Fruit fly (Drosophila melanogaster) whole organism, embryonic: ENCODE results near the gene CG2767.

Source experiments
- Bgb ChIP-seq: fragments of 200-800 bp; sonication (Bioruptor generic); IDR thresholded peaks from 2 replicates; pipeline ENCODE4 v1.3.6; 2022; ENCODE audit warnings: missing biosample characterization, missing genetic modification characterization; ENCODE audit not compliant: partially characterized antibody
- CG10209 ChIP-seq: fragments of 200-800 bp; sonication (Bioruptor generic); optimal IDR thresholded peaks from 3 replicates; lab custom pipeline; 2017; ENCODE audit warnings: missing biosample characterization, mild to moderate bottlenecking, missing genetic modification characterization, missing genetic modification reagents
- CG12299 ChIP-seq: fragments of 200-800 bp; sonication (Bioruptor generic); optimal IDR thresholded peaks from 2 replicates; lab custom pipeline; 2018; ENCODE audit warnings: missing biosample characterization, mild to moderate bottlenecking, missing genetic modification characterization
- CG13123 ChIP-seq: fragments of 200-800 bp; sonication (Bioruptor generic); optimal IDR thresholded peaks from 2 replicates; lab custom pipeline; 2016; ENCODE audit warnings: missing biosample characterization, missing genetic modification characterization
- CG13624 ChIP-seq: fragments of 200-800 bp; sonication (Bioruptor generic); optimal IDR thresholded peaks from 2 replicates; lab custom pipeline; 2016; ENCODE audit warnings: missing biosample characterization, missing genetic modification characterization
- CG17829 ChIP-seq: fragments of 200-800 bp; optimal IDR thresholded peaks from 2 replicates; lab custom pipeline; 2019; ENCODE audit warnings: missing biosample characterization, mild to moderate bottlenecking, missing genetic modification characterization, moderate library complexity
- CG18262 ChIP-seq: fragments of 200-800 bp; optimal IDR thresholded peaks from 3 replicates; lab custom pipeline; 2019; ENCODE audit warnings: missing biosample characterization, mild to moderate bottlenecking, missing genetic modification characterization, moderate library complexity
- CG18599 ChIP-seq: fragments of 200-800 bp; sonication (Bioruptor generic); optimal IDR thresholded peaks from 3 replicates; lab custom pipeline; 2017; ENCODE audit warnings: missing biosample characterization, missing genetic modification characterization, mild to moderate bottlenecking, moderate library complexity, missing genetic modification reagents
- CG2712 ChIP-seq: fragments of 200-800 bp; optimal IDR thresholded peaks from 3 replicates; lab custom pipeline; 2019; ENCODE audit warnings: missing biosample characterization, mild to moderate bottlenecking, missing genetic modification characterization, moderate library complexity
- CG2889 ChIP-seq: fragments of 200-800 bp; sonication (Bioruptor generic); IDR thresholded peaks from 3 replicates; pipeline ENCODE4 v1.3.6; 2022; ENCODE audit warnings: missing biosample characterization, missing genetic modification characterization
- CG30403 ChIP-seq: fragments of 200-800 bp; sonication (Bioruptor generic); optimal IDR thresholded peaks from 3 replicates; lab custom pipeline; 2016; ENCODE audit warnings: missing biosample characterization, missing genetic modification characterization
- CG32532 ChIP-seq: fragments of 200-800 bp; sonication (Bioruptor generic); IDR thresholded peaks from 2 replicates; pipeline ENCODE4 v1.3.6; 2022; ENCODE audit warnings: missing biosample characterization, missing genetic modification characterization
- CG32772 ChIP-seq: fragments of 200-800 bp; sonication (Bioruptor generic); IDR thresholded peaks from 2 replicates; pipeline ENCODE4 v1.3.6; 2022; ENCODE audit warnings: missing biosample characterization, missing genetic modification characterization
- CG34422 ChIP-seq: fragments of 200-800 bp; sonication (Bioruptor generic); IDR thresholded peaks from 3 replicates; pipeline ENCODE4 v1.3.6; 2022; ENCODE audit warnings: missing biosample characterization, missing genetic modification characterization
- CG6175 ChIP-seq: fragments of 200-800 bp; sonication (Bioruptor generic); IDR thresholded peaks from 3 replicates; pipeline ENCODE4 v1.3.6; 2022; ENCODE audit warnings: missing biosample characterization, missing genetic modification characterization
- CG7839 ChIP-seq: fragments of 200-800 bp; sonication (Bioruptor generic); optimal IDR thresholded peaks from 3 replicates; lab custom pipeline; 2018; ENCODE audit warnings: missing biosample characterization, mild to moderate bottlenecking, missing genetic modification characterization, moderate library complexity
- CG8388 ChIP-seq: fragments of 200-800 bp; sonication (Bioruptor generic); optimal IDR thresholded peaks from 2 replicates; lab custom pipeline; 2019; ENCODE audit warnings: missing biosample characterization, mild to moderate bottlenecking, missing genetic modification characterization, moderate library complexity
- CG9437 ChIP-seq: fragments of 200-800 bp; sonication (Bioruptor generic); optimal IDR thresholded peaks from 2 replicates; lab custom pipeline; 2018; ENCODE audit warnings: missing biosample characterization, mild to moderate bottlenecking, missing genetic modification characterization
- D19B ChIP-seq: fragments of 200-800 bp; sonication (Bioruptor generic); optimal IDR thresholded peaks from 2 replicates; lab custom pipeline; 2017; ENCODE audit warnings: missing biosample characterization, mild to moderate bottlenecking, missing genetic modification characterization
- Dad ChIP-seq: fragments of 200-800 bp; sonication (Bioruptor generic); optimal IDR thresholded peaks from 3 replicates; lab custom pipeline; 2016; ENCODE audit warnings: missing biosample characterization, missing genetic modification characterization
- Ets65A ChIP-seq: fragments of 200-800 bp; sonication (Bioruptor generic); peaks from one replicate; lab custom pipeline; 2016; ENCODE audit warnings: missing biosample characterization, missing genetic modification characterization
- Gug ChIP-seq: fragments of 200-800 bp; sonication (Bioruptor generic); IDR thresholded peaks from 4 replicates; pipeline ENCODE4 v1.3.6; 2022; ENCODE audit warnings: missing biosample characterization, missing genetic modification characterization
- HLH3B ChIP-seq: fragments of 200-800 bp; sonication (Bioruptor generic); IDR thresholded peaks from 2 replicates; pipeline ENCODE4 v1.3.6; 2022; ENCODE audit warnings: missing biosample characterization, missing genetic modification characterization
- MTF-1 ChIP-seq: fragments of 200-800 bp; sonication (Bioruptor generic); optimal IDR thresholded peaks from 2 replicates; lab custom pipeline; 2018; ENCODE audit warnings: missing biosample characterization, mild to moderate bottlenecking, missing genetic modification characterization, borderline replicate concordance
- NC2β ChIP-seq: fragments of 200-800 bp; sonication (Bioruptor generic); optimal IDR thresholded peaks from 2 replicates; lab custom pipeline; 2016; ENCODE audit warnings: missing biosample characterization, missing genetic modification characterization
- Six4 ChIP-seq: fragments of 200-800 bp; sonication (Bioruptor generic); optimal IDR thresholded peaks from 2 replicates; lab custom pipeline; 2016; ENCODE audit warnings: missing biosample characterization, missing genetic modification characterization
- Sox100B ChIP-seq: fragments of 200-800 bp; sonication (Bioruptor generic); optimal IDR thresholded peaks from 3 replicates; lab custom pipeline; 2018; ENCODE audit warnings: missing biosample characterization, mild to moderate bottlenecking, missing genetic modification characterization
- Xrp1 ChIP-seq: fragments of 200-800 bp; sonication (Bioruptor generic); IDR thresholded peaks from 2 replicates; pipeline ENCODE4 v1.3.6; 2022; ENCODE audit warnings: missing biosample characterization, missing genetic modification characterization
- btn ChIP-seq: fragments of 200-800 bp; sonication (Bioruptor generic); optimal IDR thresholded peaks from 2 replicates; lab custom pipeline; 2016; ENCODE audit warnings: missing biosample characterization, missing genetic modification characterization
- cad ChIP-seq: fragments of >200 bp; optimal IDR thresholded peaks from 2 replicates; lab custom pipeline; 2017; ENCODE audit warnings: missing biosample characterization, missing genetic modification characterization
- chinmo ChIP-seq: fragments of 200-800 bp; sonication (Bioruptor generic); IDR thresholded peaks from 4 replicates; pipeline ENCODE4 v1.3.6; 2022; ENCODE audit warnings: missing biosample characterization, missing genetic modification characterization; ENCODE audit not compliant: partially characterized antibody
- ci ChIP-seq: fragments of 200-800 bp; sonication (Bioruptor generic); IDR thresholded peaks from 3 replicates; pipeline ENCODE4 v1.3.6; 2022; ENCODE audit warnings: missing biosample characterization, missing genetic modification characterization
- croc ChIP-seq: fragments of 200-800 bp; sonication (Bioruptor generic); conservative IDR thresholded peaks from 3 replicates; pipeline ENCODE4 v1.3.6; 2022; ENCODE audit warnings: missing biosample characterization, missing genetic modification characterization
- ems ChIP-seq: fragments of 200-800 bp; sonication (Bioruptor generic); optimal IDR thresholded peaks from 3 replicates; lab custom pipeline; 2016; ENCODE audit warnings: missing biosample characterization, missing genetic modification characterization
- esg ChIP-seq: fragments of 200-800 bp; sonication (Bioruptor generic); conservative IDR thresholded peaks from 2 replicates; pipeline ENCODE4 v1.3.6; 2022; ENCODE audit warnings: missing biosample characterization, missing genetic modification characterization
- gem ChIP-seq: fragments of 200-800 bp; sonication (Bioruptor generic); optimal IDR thresholded peaks from 2 replicates; lab custom pipeline; 2019; ENCODE audit warnings: missing biosample characterization, mild to moderate bottlenecking, missing genetic modification characterization, moderate library complexity
- grn ChIP-seq: fragments of 200-800 bp; sonication (Bioruptor generic); optimal IDR thresholded peaks from 3 replicates; lab custom pipeline; 2017; ENCODE audit warnings: missing biosample characterization, missing genetic modification characterization
- hkb ChIP-seq, 2 experiments: fragments of 200-800 bp in 1 of 2; fragments of >200 bp in 1 of 2; sonication (Bioruptor generic) in 1 of 2; IDR thresholded peaks in 1 of 2; optimal IDR thresholded peaks in 1 of 2; 2 replicates each; pipeline versions ENCODE4 v1.3.6 to Lab custom; 2017 to 2022; ENCODE audit warnings: missing biosample characterization in 1 of 2, missing genetic modification characterization in 1 of 2
- ind ChIP-seq: fragments of 200-800 bp; sonication (Bioruptor generic); optimal IDR thresholded peaks from 3 replicates; lab custom pipeline; 2016; ENCODE audit warnings: missing biosample characterization, missing genetic modification characterization
- knrl ChIP-seq: fragments of 200-800 bp; sonication (Bioruptor generic); IDR thresholded peaks from 3 replicates; pipeline ENCODE4 v1.3.6; 2022; ENCODE audit warnings: missing biosample characterization, missing genetic modification characterization; ENCODE audit not compliant: partially characterized antibody
- lbe ChIP-seq: fragments of 200-800 bp; sonication (Bioruptor generic); optimal IDR thresholded peaks from 2 replicates; lab custom pipeline; 2016; ENCODE audit warnings: missing biosample characterization, mild to moderate bottlenecking, missing genetic modification characterization
- lilli ChIP-seq: fragments of 200-800 bp; sonication (Bioruptor generic); optimal IDR thresholded peaks from 3 replicates; lab custom pipeline; 2016; ENCODE audit warnings: missing biosample characterization, missing genetic modification characterization
- lola ChIP-seq, 3 experiments: fragments of >200 bp in 2 of 3; fragments of 200-800 bp in 1 of 3; sonication (Bioruptor generic) in 1 of 3; optimal IDR thresholded peaks; 2 replicates each; lab custom pipeline; 2017 to 2019; ENCODE audit warnings: missing biosample characterization in 3 of 3, missing genetic modification characterization in 3 of 3, mild to moderate bottlenecking in 1 of 3, moderate library complexity in 1 of 3
- mirr ChIP-seq: fragments of 200-800 bp; sonication (Bioruptor generic); optimal IDR thresholded peaks from 3 replicates; lab custom pipeline; 2018; ENCODE audit warnings: missing biosample characterization, mild to moderate bottlenecking, missing genetic modification characterization
- mld ChIP-seq: fragments of 200-800 bp; sonication (Bioruptor generic); IDR thresholded peaks from 3 replicates; pipeline ENCODE4 v1.3.6; 2022; ENCODE audit warnings: missing biosample characterization, missing genetic modification characterization; ENCODE audit not compliant: partially characterized antibody
- sens ChIP-seq: fragments of 200-800 bp; sonication (Bioruptor generic); peaks from one replicate; lab custom pipeline; 2016; ENCODE audit warnings: missing biosample characterization, missing genetic modification characterization
- ssp ChIP-seq: fragments of 200-800 bp; sonication (Bioruptor generic); IDR thresholded peaks from 2 replicates; pipeline ENCODE4 v1.3.6; 2022; ENCODE audit warnings: missing biosample characterization, missing genetic modification characterization
- tin ChIP-seq: fragments of 200-800 bp; sonication (Bioruptor generic); optimal IDR thresholded peaks from 3 replicates; lab custom pipeline; 2016; ENCODE audit warnings: missing biosample characterization, missing genetic modification characterization
- unpg ChIP-seq: fragments of 200-800 bp; sonication (Bioruptor generic); optimal IDR thresholded peaks from 3 replicates; lab custom pipeline; 2018; ENCODE audit warnings: missing biosample characterization, mild to moderate bottlenecking, missing genetic modification characterization, moderate library complexity
- zen ChIP-seq: fragments of 200-800 bp; sonication (Bioruptor generic); optimal IDR thresholded peaks from 3 replicates; lab custom pipeline; 2018; ENCODE audit warnings: missing biosample characterization, mild to moderate bottlenecking, missing genetic modification characterization, moderate library complexity
- zfh2 ChIP-seq: fragments of 200-800 bp; sonication (Bioruptor generic); optimal IDR thresholded peaks from 2 replicates; lab custom pipeline; 2016; ENCODE audit warnings: missing biosample characterization, missing genetic modification characterization

The CG2767 gene

dm6 chr3R:8037896-8038295, 30.0 kb upstream of the CG2767 start (continued):
- TF ChIP-seq CG18262 (tag; lab: Kevin White, UChicago) (peak; percentile 53), mirr (GFP tag; lab: Kevin White, UChicago) (no peak), CG8388 (GFP tag; lab: Kevin White, UChicago) (peak; percentile 27), CG9437 (no peak), hkb (optimal IDR thresholded peaks at IDR 0.05; lab: Kevin White, UChicago) (no peak), hkb (GFP tag; IDR thresholded peaks at IDR 0.05; lab: Robert Waterston, UW) (no peak; the same call in 1 of the 2 replicates), Dad (GFP tag; lab: Kevin White, UChicago) (no peak), ci (GFP tag; lab: Robert Waterston, UW) (peak; percentile 60; the same call in 2 of the 3 replicates), NC2β (GFP tag; lab: Kevin White, UChicago) (no peak), CG2889 (GFP tag; lab: Robert Waterston, UW) (no peak), zen (peak; percentile 8), CG32772 (GFP tag; lab: Robert Waterston, UW) (peak; percentile 50), CG6175 (GFP tag; lab: Robert Waterston, UW) (no peak), CG17829 (peak; percentile 20), CG18599 (GFP tag; lab: Kevin White, UChicago) (no peak), tin (GFP tag; lab: Kevin White, UChicago) (peak; percentile 15), CG13123 (GFP tag; lab: Kevin White, UChicago) (no peak), CG30403 (GFP tag; lab: Kevin White, UChicago) (no peak), lola (GFP tag; optimal IDR thresholded peaks at IDR 0.05; lab: Kevin White, UChicago) (no peak), CG2712 (tag; lab: Kevin White, UChicago) (peak; percentile 57), CG34422 (GFP tag; lab: Robert Waterston, UW) (no peak), lbe (GFP tag; lab: Kevin White, UChicago) (no peak), esg (GFP tag; lab: Robert Waterston, UW) (0 out of 2 replicates have a peak, but pooled peaks have one; percentile 11), Bgb (GFP tag; lab: Robert Waterston, UW) (no peak), chinmo (GFP tag; lab: Robert Waterston, UW) (no peak), CG12299 (no peak), unpg (GFP tag; lab: Kevin White, UChicago) (peak; percentile 9), mld (no peak), CG10209 (GFP tag; lab: Kevin White, UChicago) (no peak), CG7839 (peak; percentile 3), Xrp1 (peak; percentile 47; the same call in 1 of the 2 replicates), ssp (GFP tag; lab: Robert Waterston, UW) (0 out of 2 replicates have a peak, but pooled peaks have one; percentile 27), Sox100B (no peak), btn (GFP tag; lab: Kevin White, UChicago) (no peak), sens (GFP tag; lab: Kevin White, UChicago) (peak; percentile 75), Ets65A (GFP tag; lab: Kevin White, UChicago) (no peak), lilli (GFP tag; lab: Kevin White, UChicago) (no peak), Six4 (GFP tag; lab: Kevin White, UChicago) (no peak), cad (GFP tag; lab: Kevin White, UChicago) (no peak), HLH3B (GFP tag; lab: Robert Waterston, UW) (0 out of 2 replicates have a peak, but pooled peaks have one; percentile 11), croc (GFP tag; lab: Robert Waterston, UW) (no peak), CG13624 (GFP tag; lab: Kevin White, UChicago) (no peak), gem (tag; lab: Kevin White, UChicago) (peak; percentile 32), ind (GFP tag; lab: Kevin White, UChicago) (peak; percentile 6), CG32532 (GFP tag; lab: Robert Waterston, UW) (no peak), MTF-1 (GFP tag; lab: Kevin White, UChicago) (no peak), ems (GFP tag; lab: Kevin White, UChicago) (no peak), zfh2 (GFP tag; lab: Kevin White, UChicago) (no peak), knrl (GFP tag; lab: Robert Waterston, UW) (no peak), D19B (no peak), grn (GFP tag; lab: Kevin White, UChicago) (no peak), Gug (GFP tag; lab: Robert Waterston, UW) (no peak)
